Worm (Caenorhabditis elegans) whole organism, mixed stage, embryonic: ENCODE measurements around the gene Y45F3A.5.

ENCODE experiments used
- bed-3 ChIP-seq: fragments of 200-800 bp; sonication (Bioruptor generic); optimal IDR thresholded peaks from 3 replicates; lab custom pipeline; 2018; ENCODE audit warnings: mild to moderate bottlenecking, missing genetic modification characterization, moderate library complexity, missing compliant biosample characterization
- blmp-1 ChIP-seq: fragments of 150-350 bp; optimal IDR thresholded peaks from 2 replicates; lab custom pipeline; 2014; ENCODE audit warnings: missing biosample characterization, missing genetic modification characterization
- ceh-39 ChIP-seq: fragments of 150-350 bp; optimal IDR thresholded peaks from 2 replicates; lab custom pipeline; 2014; ENCODE audit warnings: missing biosample characterization, missing genetic modification characterization
- ceh-43 ChIP-seq: fragments of 200-800 bp; sonication (Bioruptor generic); optimal IDR thresholded peaks from 2 replicates; lab custom pipeline; 2018; ENCODE audit warnings: mild to moderate bottlenecking, missing genetic modification characterization, moderate library complexity, missing compliant biosample characterization
- ceh-83 ChIP-seq: fragments of 200-800 bp; sonication (Bioruptor generic); optimal IDR thresholded peaks from 2 replicates; lab custom pipeline; 2018; ENCODE audit warnings: mild to moderate bottlenecking, missing genetic modification characterization, missing compliant biosample characterization
- ces-1 ChIP-seq: fragments of 150-350 bp; optimal IDR thresholded peaks from 2 replicates; lab custom pipeline; 2014; ENCODE audit warnings: missing biosample characterization, missing genetic modification reagents, missing genetic modification characterization
- cnd-1 ChIP-seq: fragments of 200-800 bp; sonication (Bioruptor generic); optimal IDR thresholded peaks from 2 replicates; lab custom pipeline; 2018; ENCODE audit warnings: mild to moderate bottlenecking, missing genetic modification characterization, missing compliant biosample characterization
- drap-1 ChIP-seq: fragments of 200-800 bp; sonication (Bioruptor generic); optimal IDR thresholded peaks from 3 replicates; lab custom pipeline; 2018; ENCODE audit warnings: mild to moderate bottlenecking, missing genetic modification characterization, missing compliant biosample characterization
- elt-1 ChIP-seq: sonication (generic microtip); optimal IDR thresholded peaks from 2 replicates; lab custom pipeline; 2017; ENCODE audit warnings: missing genetic modification characterization, mild to moderate bottlenecking, missing compliant biosample characterization, antibody characterized with exemption, moderate library complexity, borderline replicate concordance; ENCODE audit not compliant: insufficient read depth
- elt-3 ChIP-seq: fragments of 150-350 bp; optimal IDR thresholded peaks from 2 replicates; lab custom pipeline; 2014; ENCODE audit warnings: missing biosample characterization, missing genetic modification characterization
- flh-1 ChIP-seq: fragments of 200-800 bp; sonication (Bioruptor generic); optimal IDR thresholded peaks from 2 replicates; lab custom pipeline; 2018; ENCODE audit warnings: mild to moderate bottlenecking, missing genetic modification characterization, moderate library complexity, missing compliant biosample characterization
- ham-2 ChIP-seq: fragments of 200-800 bp; sonication (Bioruptor generic); optimal IDR thresholded peaks from 2 replicates; lab custom pipeline; 2018; ENCODE audit warnings: mild to moderate bottlenecking, missing genetic modification characterization, missing compliant biosample characterization
- hlh-1 ChIP-seq: fragments of 150-350 bp; optimal IDR thresholded peaks from 2 replicates; lab custom pipeline; 2014; ENCODE audit warnings: missing biosample characterization, missing genetic modification reagents, missing genetic modification characterization
- lin-13 ChIP-seq: fragments of 150-350 bp; optimal IDR thresholded peaks from 2 replicates; lab custom pipeline; 2014; ENCODE audit warnings: missing biosample characterization, missing genetic modification characterization
- lin-32 ChIP-seq: fragments of 200-800 bp; sonication (Bioruptor generic); optimal IDR thresholded peaks from 2 replicates; lab custom pipeline; 2018; ENCODE audit warnings: mild to moderate bottlenecking, missing genetic modification characterization, missing compliant biosample characterization
- lsy-2 ChIP-seq: fragments of 150-350 bp; optimal IDR thresholded peaks from 2 replicates; lab custom pipeline; 2014; ENCODE audit warnings: missing biosample characterization, missing genetic modification characterization
- mab-5 ChIP-seq: fragments of 150-350 bp; optimal IDR thresholded peaks from 2 replicates; lab custom pipeline; 2014; ENCODE audit warnings: missing biosample characterization, missing genetic modification characterization
- mep-1 ChIP-seq: fragments of 150-350 bp; optimal IDR thresholded peaks from 2 replicates; lab custom pipeline; 2017; ENCODE audit warnings: missing biosample characterization, missing genetic modification reagents, missing genetic modification characterization, inconsistent platforms
- mls-2 ChIP-seq: sonication (generic microtip); optimal IDR thresholded peaks from 2 replicates; lab custom pipeline; 2016; ENCODE audit warnings: mild to moderate bottlenecking, missing genetic modification characterization, moderate library complexity, missing compliant biosample characterization
- nhr-12 ChIP-seq: fragments of 150-350 bp; optimal IDR thresholded peaks from 2 replicates; lab custom pipeline; 2014; ENCODE audit warnings: missing biosample characterization, missing genetic modification characterization
- nhr-2 ChIP-seq: fragments of 150-350 bp; optimal IDR thresholded peaks from 2 replicates; lab custom pipeline; 2014; ENCODE audit warnings: missing biosample characterization, missing genetic modification characterization
- nhr-237 ChIP-seq: fragments of 150-350 bp; optimal IDR thresholded peaks from 2 replicates; lab custom pipeline; 2014; ENCODE audit warnings: missing biosample characterization, missing genetic modification characterization
- nhr-28 ChIP-seq: fragments of 150-350 bp; optimal IDR thresholded peaks from 2 replicates; lab custom pipeline; 2014; ENCODE audit warnings: missing biosample characterization, missing genetic modification characterization
- pha-4 ChIP-seq: fragments of 150-350 bp; optimal IDR thresholded peaks from 2 replicates; lab custom pipeline; 2018; ENCODE audit warnings: missing biosample characterization, missing genetic modification reagents, missing genetic modification characterization
- snpc-4 ChIP-seq: fragments of 150-350 bp; optimal IDR thresholded peaks from 2 replicates; lab custom pipeline; 2014; ENCODE audit warnings: missing biosample characterization, missing genetic modification characterization
- sptf-1 ChIP-seq: sonication (generic microtip); optimal IDR thresholded peaks from 2 replicates; lab custom pipeline; 2017; ENCODE audit warnings: mild to moderate bottlenecking, missing genetic modification characterization, moderate library complexity, missing compliant biosample characterization
- tbx-8 ChIP-seq: fragments of 200-800 bp; sonication (Bioruptor generic); optimal IDR thresholded peaks from 2 replicates; lab custom pipeline; 2018; ENCODE audit warnings: mild to moderate bottlenecking, missing genetic modification characterization, moderate library complexity, missing compliant biosample characterization
- unc-120 ChIP-seq: sonication (generic microtip); optimal IDR thresholded peaks from 2 replicates; lab custom pipeline; 2017; ENCODE audit warnings: missing genetic modification characterization, missing compliant biosample characterization; ENCODE audit not compliant: poor library complexity, severe bottlenecking
- unc-39 ChIP-seq: fragments of 150-350 bp; optimal IDR thresholded peaks from 2 replicates; lab custom pipeline; 2014; ENCODE audit warnings: missing biosample characterization, missing genetic modification characterization
- unc-62 ChIP-seq: fragments of 150-350 bp; optimal IDR thresholded peaks from 2 replicates; lab custom pipeline; 2014; ENCODE audit warnings: missing biosample characterization, missing genetic modification reagents, missing genetic modification characterization
- zip-8 ChIP-seq: fragments of 150-350 bp; optimal IDR thresholded peaks from 2 replicates; lab custom pipeline; 2014; ENCODE audit warnings: missing biosample characterization, missing genetic modification characterization

Gene Y45F3A.5

DNA sequence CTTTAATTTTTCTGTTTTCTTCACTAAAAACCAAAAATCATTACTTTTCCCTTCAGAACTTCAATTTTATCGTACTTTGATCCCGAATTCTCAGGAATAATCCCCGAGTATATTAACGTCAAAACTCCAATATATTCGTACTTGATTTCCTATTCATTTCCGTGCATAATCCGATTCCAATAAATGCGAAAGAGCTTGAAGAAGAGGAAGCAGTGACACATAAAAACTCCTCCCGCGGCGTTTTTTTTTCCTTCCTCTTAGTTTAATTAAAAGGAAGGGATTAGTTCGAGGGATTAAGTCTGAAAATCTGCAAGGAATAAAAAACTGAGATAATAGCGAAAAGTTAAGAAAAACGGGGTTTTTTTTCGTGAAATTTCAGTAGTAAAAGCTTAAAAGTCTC is 14.8 kb upstream of the Y45F3A.5 start:
- TF ChIP-seq snpc-4 (tag; lab: Kevin White, UChicago) (no peak), nhr-28 (tag; lab: Kevin White, UChicago) (no peak), unc-120 (no peak), lin-32 (GFP tag; lab: Kevin White, UChicago) (no peak), ham-2 (GFP tag; lab: Kevin White, UChicago) (no peak), ces-1 (GFP tag; lab: Kevin White, UChicago) (no peak), nhr-2 (tag; lab: Kevin White, UChicago) (no peak), elt-1 (tag; lab: Kevin White, UChicago) (no peak), unc-39 (tag; lab: Kevin White, UChicago) (no peak), hlh-1 (tag; lab: Kevin White, UChicago) (no peak), bed-3 (no peak), flh-1 (GFP tag; lab: Kevin White, UChicago) (no peak), mab-5 (no peak), drap-1 (GFP tag; lab: Kevin White, UChicago) (no peak)

ce11 chrIII:10600138-10600626 is 14.0 kb upstream of the Y45F3A.5 start, which contains the start of gene epg-6:
Gene epg-6 (minus strand): TSS chrIII:10600188.
- TF ChIP-seq pha-4 (tag; lab: Kevin White, UChicago), result no peak
- TF ChIP-seq mab-5, result no peak
- no peak for TF ChIP-seq ceh-83 (GFP tag; lab: Kevin White, UChicago)
- no peak for TF ChIP-seq ces-1 (GFP tag; lab: Kevin White, UChicago)
- no peak for TF ChIP-seq ceh-43
- TF ChIP-seq unc-39 (tag; lab: Kevin White, UChicago), result no peak
- TF ChIP-seq unc-120, result no peak
- TF ChIP-seq cnd-1 (tag; lab: Kevin White, UChicago), result no peak
- TF ChIP-seq lin-13 (tag; lab: Kevin White, UChicago), result no peak
- no peak for TF ChIP-seq sptf-1
- TF ChIP-seq nhr-237 (tag; lab: Kevin White, UChicago), result no peak
- TF ChIP-seq blmp-1 (tag; lab: Kevin White, UChicago), result no peak
- no peak for TF ChIP-seq nhr-28 (tag; lab: Kevin White, UChicago)
- TF ChIP-seq hlh-1 (tag; lab: Kevin White, UChicago), result no peak
- TF ChIP-seq mls-2, result no peak
- no peak for TF ChIP-seq unc-62 (GFP tag; lab: Kevin White, UChicago)
- TF ChIP-seq tbx-8 (GFP tag; lab: Kevin White, UChicago), result no peak
- no peak for TF ChIP-seq flh-1 (GFP tag; lab: Kevin White, UChicago)

DNA sequence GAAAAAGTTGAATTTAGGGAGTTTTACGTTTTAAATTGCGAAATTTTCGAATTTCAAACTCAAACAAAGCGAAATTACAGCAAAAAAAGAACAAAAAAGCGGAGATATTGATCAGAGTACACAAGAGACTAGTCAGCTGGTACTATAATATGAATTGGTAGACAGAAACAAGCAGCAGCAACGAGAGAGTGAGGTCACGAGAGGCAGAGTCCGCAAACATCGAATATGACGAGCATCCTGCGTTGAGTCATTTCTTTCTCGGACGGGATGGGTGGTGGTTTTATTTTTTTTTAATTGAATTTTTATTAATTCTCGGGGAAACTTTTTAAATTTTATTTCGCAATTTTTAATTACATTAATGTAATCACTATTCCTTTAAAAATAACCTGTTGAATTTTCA is 13.6 kb upstream of the Y45F3A.5 start:
- TF ChIP-seq ces-1 (GFP tag; lab: Kevin White, UChicago) (peak; percentile 54), nhr-237 (tag; lab: Kevin White, UChicago) (peak; percentile 15), mep-1 (tag; lab: Kevin White, UChicago) (peak; percentile 64), flh-1 (GFP tag; lab: Kevin White, UChicago) (no peak), pha-4 (tag; lab: Kevin White, UChicago) (peak; percentile 51), lsy-2 (tag; lab: Kevin White, UChicago) (peak; percentile 58), lin-13 (tag; lab: Kevin White, UChicago) (peak; percentile 36), sptf-1 (no peak), ceh-43 (no peak), zip-8 (tag; lab: Kevin White, UChicago) (no peak)

ce11 chrIII:10596387-10596786 is 10.2 kb upstream of the Y45F3A.5 start, which contains the start of gene Y39A1A.3:
Gene Y39A1A.3 (minus strand): TSS chrIII:10596487.
- TF ChIP-seq nhr-28 (tag; lab: Kevin White, UChicago) (no peak), sptf-1 (no peak), mep-1 (tag; lab: Kevin White, UChicago) (no peak), ham-2 (GFP tag; lab: Kevin White, UChicago) (no peak), cnd-1 (tag; lab: Kevin White, UChicago) (no peak), elt-3 (no peak), mab-5 (no peak), ceh-39 (tag; lab: Kevin White, UChicago) (no peak), blmp-1 (tag; lab: Kevin White, UChicago) (no peak), ceh-43 (no peak), flh-1 (GFP tag; lab: Kevin White, UChicago) (no peak)

DNA sequence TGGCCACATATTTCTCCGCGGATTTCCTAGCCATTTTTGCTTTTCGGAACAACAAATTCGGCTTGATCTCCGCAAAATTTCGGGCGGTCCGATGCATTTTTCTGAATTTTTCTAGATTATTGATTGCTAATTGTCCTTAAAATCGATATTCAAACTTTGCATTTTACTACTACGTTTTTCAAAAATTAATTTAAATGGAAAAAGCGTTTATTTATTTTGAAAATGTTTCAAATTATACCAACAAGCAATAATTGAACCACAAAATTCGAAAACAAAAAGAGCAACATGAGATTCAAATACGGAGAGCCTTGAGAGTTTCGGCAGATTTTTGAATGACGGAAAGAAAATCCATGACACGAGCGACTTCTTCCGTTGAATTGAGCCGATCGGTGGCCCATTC is 8.9 kb upstream of the Y45F3A.5 start, which contains the start of gene Y45F3A.9:
Gene Y45F3A.9, minus strand, starts transcription at position 101 of the 400 bp plus-strand sequence.
- TF ChIP-seq nhr-12 (tag; lab: Kevin White, UChicago), result no peak
- no peak for TF ChIP-seq lin-13 (tag; lab: Kevin White, UChicago)
